Fruit fly (Drosophila melanogaster) whole organism, pupa: ENCODE measurements around the gene Ugt303A1.

Experiments
- CG10348 ChIP-seq: fragments of 200-800 bp; sonication (Bioruptor generic); IDR thresholded peaks from 2 replicates; pipeline ENCODE4 v1.3.6; 2022; ENCODE audit warnings: missing biosample characterization, missing genetic modification characterization
- CG12605 ChIP-seq: fragments of 200-800 bp; sonication (Bioruptor generic); IDR thresholded peaks from 2 replicates; pipeline ENCODE4 v1.3.6; 2022; ENCODE audit warnings: missing biosample characterization, missing genetic modification characterization
- CG32121 ChIP-seq: fragments of 200-800 bp; sonication (Bioruptor generic); IDR thresholded peaks from 2 replicates; pipeline ENCODE4 v1.3.6; 2022; ENCODE audit warnings: missing biosample characterization, missing genetic modification characterization
- CG4496 ChIP-seq: fragments of 200-800 bp; sonication (Bioruptor generic); IDR thresholded peaks from 3 replicates; pipeline ENCODE4 v1.3.6; 2022; ENCODE audit warnings: missing biosample characterization, missing genetic modification characterization
- Snoo ChIP-seq: fragments of 200-800 bp; sonication (Bioruptor generic); optimal IDR thresholded peaks from 3 replicates; lab custom pipeline; 2017; ENCODE audit warnings: missing biosample characterization, mild to moderate bottlenecking, missing genetic modification characterization, inconsistent platforms

- TF ChIP-seq Snoo (tag; lab: Kevin White, UChicago) (no peak), CG10348 (GFP tag; lab: Robert Waterston, UW) (no peak), CG4496 (no peak), CG32121 (GFP tag; lab: Robert Waterston, UW) (no peak), CG12605 (GFP tag; lab: Robert Waterston, UW) (no peak)
Observed at dm6 chr3R:11222587-11222986, 47.3 kb downstream of the Ugt303A1 start.
